Worm (Caenorhabditis elegans) whole organism, L3 larva: Measurements from ENCODE around the gene iff-2.

Experiments
- R02D3.7 ChIP-seq: fragments of 150-350 bp; optimal IDR thresholded peaks from 2 replicates; lab custom pipeline; 2014; ENCODE audit warnings: missing biosample characterization, missing genetic modification characterization
- ZK546.5 ChIP-seq: sonication (generic microtip); optimal IDR thresholded peaks from 2 replicates; lab custom pipeline; 2017; ENCODE audit warnings: missing biosample characterization, missing genetic modification characterization
- aly-2 ChIP-seq: fragments of 150-350 bp; optimal IDR thresholded peaks from 2 replicates; lab custom pipeline; 2014; ENCODE audit warnings: missing biosample characterization, missing genetic modification characterization
- ama-1 ChIP-seq: fragments of 150-350 bp; optimal IDR thresholded peaks from 2 replicates; lab custom pipeline; 2018
- ceh-16 ChIP-seq: sonication (generic microtip); optimal IDR thresholded peaks from 2 replicates; lab custom pipeline; 2017; ENCODE audit warnings: missing biosample characterization, missing genetic modification characterization
- ceh-28 ChIP-seq: fragments of 150-350 bp; optimal IDR thresholded peaks from 2 replicates; lab custom pipeline; 2014; ENCODE audit warnings: missing biosample characterization, missing genetic modification reagents, missing genetic modification characterization
- ceh-82 ChIP-seq: fragments of 150-350 bp; optimal IDR thresholded peaks from 2 replicates; lab custom pipeline; 2014; ENCODE audit warnings: missing biosample characterization, missing genetic modification characterization
- ceh-9 ChIP-seq: sonication (generic microtip); optimal IDR thresholded peaks from 2 replicates; lab custom pipeline; 2018; ENCODE audit warnings: missing biosample characterization, missing genetic modification characterization
- daf-12 ChIP-seq: fragments of 150-350 bp; optimal IDR thresholded peaks from 2 replicates; lab custom pipeline; 2014; ENCODE audit warnings: missing biosample characterization, missing genetic modification reagents, missing genetic modification characterization
- egl-27 ChIP-seq: sonication (generic microtip); optimal IDR thresholded peaks from 4 replicates; lab custom pipeline; 2017; ENCODE audit warnings: missing biosample characterization, missing genetic modification reagents, missing genetic modification characterization
- egl-5 ChIP-seq: fragments of 150-350 bp; optimal IDR thresholded peaks from 2 replicates; lab custom pipeline; 2017; ENCODE audit warnings: missing biosample characterization, missing genetic modification reagents, missing genetic modification characterization, inconsistent platforms
- elt-1 ChIP-seq: fragments of 150-350 bp; optimal IDR thresholded peaks from 2 replicates; lab custom pipeline; 2014; ENCODE audit warnings: missing biosample characterization, missing genetic modification characterization
- elt-2 ChIP-seq: sonication (generic microtip); optimal IDR thresholded peaks from 2 replicates; lab custom pipeline; 2016; ENCODE audit warnings: missing genetic modification reagents, mild to moderate bottlenecking, missing genetic modification characterization, missing compliant biosample characterization
- elt-3 ChIP-seq, 3 experiments: fragments of 150-350 bp in 1 of 3; sonication (generic microtip) in 2 of 3; optimal IDR thresholded peaks; 2 replicates in 2 of 3; 4 replicates in 1 of 3; lab custom pipeline; 2014 to 2017; ENCODE audit warnings: missing biosample characterization in 3 of 3, missing genetic modification characterization in 3 of 3
- eor-1 ChIP-seq, 2 experiments: fragments of 150-350 bp; optimal IDR thresholded peaks; 2 replicates each; lab custom pipeline; 2014 to 2018; ENCODE audit warnings: missing biosample characterization in 2 of 2, missing genetic modification characterization in 2 of 2
- fkh-10 ChIP-seq: sonication (generic microtip); optimal IDR thresholded peaks from 2 replicates; lab custom pipeline; 2017; ENCODE audit warnings: missing biosample characterization, missing genetic modification reagents, missing genetic modification characterization
- fkh-2 ChIP-seq: fragments of 150-350 bp; optimal IDR thresholded peaks from 2 replicates; lab custom pipeline; 2014; ENCODE audit warnings: missing biosample characterization, missing genetic modification reagents, missing genetic modification characterization
- fos-1 ChIP-seq: fragments of 150-350 bp; optimal IDR thresholded peaks from 2 replicates; lab custom pipeline; 2014; ENCODE audit warnings: missing biosample characterization, missing genetic modification characterization
- hmg-11 ChIP-seq: sonication (generic microtip); optimal IDR thresholded peaks from 2 replicates; lab custom pipeline; 2016; ENCODE audit warnings: missing genetic modification characterization, missing compliant biosample characterization
- lin-15B ChIP-seq: fragments of 150-350 bp; optimal IDR thresholded peaks from 2 replicates; lab custom pipeline; 2014; ENCODE audit warnings: missing biosample characterization, missing genetic modification characterization
- lin-39 ChIP-seq: fragments of 150-350 bp; optimal IDR thresholded peaks from 2 replicates; lab custom pipeline; 2018; ENCODE audit warnings: missing biosample characterization, missing genetic modification reagents, missing genetic modification characterization
- lsy-12 ChIP-seq: sonication (generic microtip); optimal IDR thresholded peaks from 2 replicates; lab custom pipeline; 2016; ENCODE audit warnings: mild to moderate bottlenecking, missing genetic modification characterization, missing compliant biosample characterization
- mdl-1 ChIP-seq: fragments of 150-350 bp; optimal IDR thresholded peaks from 2 replicates; lab custom pipeline; 2014; ENCODE audit warnings: missing biosample characterization, missing genetic modification characterization
- mml-1 ChIP-seq: fragments of 150-350 bp; sonication (generic microtip); optimal IDR thresholded peaks from 3 replicates; lab custom pipeline; 2014; ENCODE audit warnings: missing biosample characterization, missing genetic modification characterization
- nfya-1 ChIP-seq: sonication (generic microtip); optimal IDR thresholded peaks from 2 replicates; lab custom pipeline; 2017; ENCODE audit warnings: missing genetic modification characterization, mild to moderate bottlenecking, missing compliant biosample characterization, antibody characterized with exemption, moderate library complexity; ENCODE audit not compliant: insufficient read depth
- nhr-11 ChIP-seq: fragments of 150-350 bp; optimal IDR thresholded peaks from 2 replicates; lab custom pipeline; 2014; ENCODE audit warnings: missing biosample characterization, missing genetic modification characterization
- nhr-12 ChIP-seq: fragments of 150-350 bp; optimal IDR thresholded peaks from 2 replicates; lab custom pipeline; 2014; ENCODE audit warnings: missing biosample characterization, missing genetic modification characterization
- nhr-23 ChIP-seq: fragments of 150-350 bp; optimal IDR thresholded peaks from 2 replicates; lab custom pipeline; 2014; ENCODE audit warnings: missing biosample characterization, missing genetic modification reagents, missing genetic modification characterization
- nhr-237 ChIP-seq: fragments of 150-350 bp; optimal IDR thresholded peaks from 2 replicates; lab custom pipeline; 2014; ENCODE audit warnings: missing biosample characterization, missing genetic modification characterization
- nhr-25 ChIP-seq: sonication (generic microtip); optimal IDR thresholded peaks from 2 replicates; lab custom pipeline; 2017; ENCODE audit warnings: missing biosample characterization, missing genetic modification characterization
- nhr-28 ChIP-seq: fragments of 150-350 bp; optimal IDR thresholded peaks from 2 replicates; lab custom pipeline; 2014; ENCODE audit warnings: missing biosample characterization, missing genetic modification characterization
- nhr-43 ChIP-seq: sonication (generic microtip); optimal IDR thresholded peaks from 2 replicates; lab custom pipeline; 2016; ENCODE audit warnings: mild to moderate bottlenecking, missing genetic modification characterization, missing compliant biosample characterization; ENCODE audit not compliant: poor library complexity, severe bottlenecking
- nhr-67 ChIP-seq: fragments of 150-350 bp; optimal IDR thresholded peaks from 2 replicates; lab custom pipeline; 2014; ENCODE audit warnings: missing biosample characterization, missing genetic modification characterization
- nhr-76 ChIP-seq: fragments of 150-350 bp; sonication (generic microtip); optimal IDR thresholded peaks from 5 replicates; lab custom pipeline; 2014; ENCODE audit warnings: missing biosample characterization, missing genetic modification characterization
- nhr-77 ChIP-seq: fragments of 150-350 bp; optimal IDR thresholded peaks from 2 replicates; lab custom pipeline; 2014; ENCODE audit warnings: missing biosample characterization, missing genetic modification characterization
- pha-4 ChIP-seq: fragments of 150-350 bp; optimal IDR thresholded peaks from 2 replicates; lab custom pipeline; 2014; ENCODE audit warnings: missing biosample characterization, missing genetic modification reagents, missing genetic modification characterization
- pqm-1 ChIP-seq: fragments of 150-350 bp; optimal IDR thresholded peaks from 2 replicates; lab custom pipeline; 2017; ENCODE audit warnings: missing biosample characterization, missing genetic modification characterization, inconsistent platforms
- sea-2 ChIP-seq: fragments of 150-350 bp; sonication (generic microtip); optimal IDR thresholded peaks from 4 replicates; lab custom pipeline; 2014; ENCODE audit warnings: missing biosample characterization, missing genetic modification reagents, missing genetic modification characterization
- skn-1 ChIP-seq: fragments of 150-350 bp; optimal IDR thresholded peaks from 2 replicates; lab custom pipeline; 2014; ENCODE audit warnings: missing biosample characterization, missing genetic modification characterization
- snpc-4 ChIP-seq: fragments of 150-350 bp; optimal IDR thresholded peaks from 2 replicates; lab custom pipeline; 2014; ENCODE audit warnings: missing biosample characterization, missing genetic modification characterization
- tbx-2 ChIP-seq: sonication (generic microtip); optimal IDR thresholded peaks from 2 replicates; lab custom pipeline; 2016; ENCODE audit warnings: mild to moderate bottlenecking, missing genetic modification characterization, missing compliant biosample characterization
- unc-39 ChIP-seq: sonication (generic microtip); optimal IDR thresholded peaks from 4 replicates; lab custom pipeline; 2017; ENCODE audit warnings: missing biosample characterization, missing genetic modification characterization
- zag-1 ChIP-seq: fragments of 150-350 bp; optimal IDR thresholded peaks from 2 replicates; lab custom pipeline; 2014; ENCODE audit warnings: missing biosample characterization, missing genetic modification characterization
- ztf-11 ChIP-seq: fragments of 150-350 bp; optimal IDR thresholded peaks from 2 replicates; lab custom pipeline; 2014; ENCODE audit warnings: missing biosample characterization, missing genetic modification characterization
- ztf-4 ChIP-seq: fragments of 150-350 bp; optimal IDR thresholded peaks from 2 replicates; lab custom pipeline; 2014; ENCODE audit warnings: missing biosample characterization, missing genetic modification characterization

Gene iff-2

DNA sequence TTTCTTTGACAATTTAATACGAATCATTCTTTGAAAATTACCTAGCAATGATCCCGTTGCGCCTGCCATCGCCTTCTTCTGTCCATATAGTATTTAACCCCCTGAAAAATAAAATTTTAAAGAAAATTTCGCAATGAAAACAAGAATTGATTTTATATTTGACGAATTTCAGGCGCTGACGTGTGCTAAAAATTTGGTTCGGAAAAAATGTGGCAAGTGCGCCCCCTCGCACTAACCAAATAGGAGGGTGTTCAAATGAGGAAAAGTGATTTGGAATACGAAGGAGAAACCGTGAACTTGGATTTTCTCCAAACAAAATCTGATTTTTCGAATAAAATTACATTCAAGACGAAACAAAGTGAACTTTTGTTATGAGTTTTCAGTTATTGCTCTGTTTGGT, 4.9 kb upstream of the iff-2 start, which contains the start of gene stc-1:
Gene stc-1 (minus strand): TSS at position 101 of the 400 bp plus-strand sequence.
- TF ChIP-seq ceh-82 (tag; lab: Kevin White, UChicago) (no peak), lin-15B (tag; lab: Kevin White, UChicago) (peak; percentile 51), pqm-1 (peak; percentile 45), hmg-11 (tag; lab: Kevin White, UChicago) (no peak), nhr-12 (tag; lab: Kevin White, UChicago) (no peak), pha-4 (tag; lab: Kevin White, UChicago) (peak; percentile 52), ztf-11 (tag; lab: Kevin White, UChicago) (no peak), elt-2 (tag; lab: Kevin White, UChicago) (peak; percentile 25), ceh-28 (tag; lab: Kevin White, UChicago) (peak; percentile 1), aly-2 (tag; lab: Kevin White, UChicago) (no peak), nfya-1 (tag; lab: Kevin White, UChicago) (peak; percentile 55), nhr-237 (tag; lab: Kevin White, UChicago) (no peak)

DNA sequence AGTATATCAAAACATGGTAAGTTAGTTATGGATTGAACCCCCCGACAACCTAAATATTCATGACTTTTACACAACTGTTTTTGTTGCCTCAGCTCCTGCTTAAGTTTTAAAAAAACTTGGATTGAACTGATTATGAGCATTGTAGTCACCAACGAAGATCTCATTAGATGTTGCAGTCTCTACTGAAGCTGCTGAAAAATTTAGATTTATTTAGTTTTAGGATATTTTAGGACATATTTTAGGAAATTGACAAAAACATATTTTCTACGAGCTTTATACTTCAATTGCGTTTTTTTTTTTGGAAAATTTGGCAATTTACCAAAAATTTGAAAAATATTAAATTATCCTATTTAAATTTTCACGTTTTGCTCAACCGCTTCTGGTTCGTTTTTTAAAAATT, 835 bp upstream of the iff-2 start, which contains the start of gene F54C9.14:
Gene F54C9.14 (plus strand): TSS at position 301 of the 400 bp plus-strand sequence.
- TF ChIP-seq sea-2 (GFP tag; lab: Kevin White, UChicago) (no peak), lsy-12 (tag; lab: Kevin White, UChicago) (no peak), nhr-237 (tag; lab: Kevin White, UChicago) (no peak), tbx-2 (tag; lab: Kevin White, UChicago) (no peak), skn-1 (no peak), ceh-16 (tag; lab: Kevin White, UChicago) (no peak), mml-1 (tag; lab: Kevin White, UChicago) (no peak), daf-12 (tag; lab: Kevin White, UChicago) (no peak), fkh-10 (GFP tag; lab: Kevin White, UChicago) (no peak), pqm-1 (no peak), zag-1 (tag; lab: Kevin White, UChicago) (no peak), ZK546.5 (tag; lab: Kevin White, UChicago) (no peak), nhr-23 (no peak), egl-27 (no peak), unc-39 (tag; lab: Kevin White, UChicago) (no peak), nhr-67 (tag; lab: Kevin White, UChicago) (no peak), pha-4 (tag; lab: Kevin White, UChicago) (no peak), nhr-43 (tag; lab: Kevin White, UChicago) (no peak), lin-39 (tag; lab: Kevin White, UChicago) (no peak)

DNA sequence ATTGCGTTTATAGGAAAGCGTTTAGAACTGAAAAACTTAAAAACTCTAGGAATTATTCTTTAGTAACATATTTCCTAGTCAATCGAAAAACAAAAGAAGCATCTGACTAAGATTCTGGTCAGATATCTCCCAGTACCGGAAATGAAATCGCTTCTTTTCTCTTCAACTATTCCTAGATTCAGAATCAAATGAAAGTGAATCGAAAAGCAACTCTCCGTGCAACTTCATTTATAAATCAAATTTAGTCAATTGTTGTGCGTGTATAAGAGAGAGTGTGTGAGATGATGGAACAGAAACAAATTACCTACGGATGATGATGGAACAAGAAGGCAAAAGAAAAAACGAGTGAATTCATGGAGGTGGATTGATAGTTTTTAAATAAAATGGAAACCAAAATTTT, 2.0 kb downstream of the iff-2 start:
- no peak for TF ChIP-seq mml-1 (tag; lab: Kevin White, UChicago)
- no peak for TF ChIP-seq daf-12 (tag; lab: Kevin White, UChicago)
- peak; percentile 29 for TF ChIP-seq nhr-23
- no peak for TF ChIP-seq snpc-4
- TF ChIP-seq nhr-11 (tag; lab: Kevin White, UChicago) = peak; percentile 32
- no peak for TF ChIP-seq skn-1
- no peak for TF ChIP-seq hmg-11 (tag; lab: Kevin White, UChicago)
- no peak for TF ChIP-seq ZK546.5 (tag; lab: Kevin White, UChicago)
- TF ChIP-seq ceh-82 (tag; lab: Kevin White, UChicago) = no peak
- TF ChIP-seq egl-27 = no peak
- TF ChIP-seq nhr-77 (tag; lab: Kevin White, UChicago) = no peak
- no peak for TF ChIP-seq nhr-28 (tag; lab: Kevin White, UChicago)
- no peak for TF ChIP-seq nhr-25 (tag; lab: Kevin White, UChicago)
- TF ChIP-seq pqm-1 = no peak
- TF ChIP-seq zag-1 (tag; lab: Kevin White, UChicago) = no peak
- TF ChIP-seq nhr-12 (tag; lab: Kevin White, UChicago) = no peak
- TF ChIP-seq nfya-1 (tag; lab: Kevin White, UChicago) = peak; percentile 1
- peak; percentile 31 for TF ChIP-seq ceh-28 (tag; lab: Kevin White, UChicago)
- no peak for TF ChIP-seq nhr-76 (tag; lab: Kevin White, UChicago)
- TF ChIP-seq eor-1 (tag; optimal IDR thresholded peaks at IDR 0.05; lab: Kevin White, UChicago) = no peak
- no peak for TF ChIP-seq lin-39 (tag; lab: Kevin White, UChicago)
- TF ChIP-seq ceh-16 (tag; lab: Kevin White, UChicago) = no peak
- no peak for TF ChIP-seq ztf-11 (tag; lab: Kevin White, UChicago)
- TF ChIP-seq aly-2 (tag; lab: Kevin White, UChicago) = no peak
- TF ChIP-seq elt-1 = no peak
- no peak for TF ChIP-seq ztf-4 (tag; lab: Kevin White, UChicago)
- no peak for TF ChIP-seq ceh-9 (tag; lab: Kevin White, UChicago)
- no peak for TF ChIP-seq lin-15B (tag; lab: Kevin White, UChicago)
- no peak for TF ChIP-seq R02D3.7
- TF ChIP-seq fkh-2 = no peak
- TF ChIP-seq fkh-10 (GFP tag; lab: Kevin White, UChicago) = peak; percentile 98
- no peak for TF ChIP-seq nhr-237 (tag; lab: Kevin White, UChicago)
- no peak for TF ChIP-seq lsy-12 (tag; lab: Kevin White, UChicago)
- no peak for TF ChIP-seq tbx-2 (tag; lab: Kevin White, UChicago)
- TF ChIP-seq ama-1 (lab: Kevin White, UChicago) = no peak
- no peak for TF ChIP-seq mdl-1
- TF ChIP-seq fos-1 = no peak
- no peak for TF ChIP-seq elt-3 (tag; optimal IDR thresholded peaks at IDR 0.05; lab: Kevin White, UChicago)
- TF ChIP-seq elt-2 (tag; lab: Kevin White, UChicago) = no peak
- no peak for TF ChIP-seq unc-39 (tag; lab: Kevin White, UChicago)
- no peak for TF ChIP-seq egl-5 (tag; lab: Kevin White, UChicago)
- TF ChIP-seq sea-2 (GFP tag; lab: Kevin White, UChicago) = no peak
